Fruit fly (Drosophila melanogaster) whole organism, wandering third instar larva: ENCODE data around the gene CG3841.

ENCODE experiments used
- Abd-B ChIP-seq: fragments of >200 bp; optimal IDR thresholded peaks from 2 replicates; lab custom pipeline; 2017; ENCODE audit warnings: missing biosample characterization, missing genetic modification characterization
- CG32264 ChIP-seq: fragments of 200-800 bp; sonication (Bioruptor generic); optimal IDR thresholded peaks from 2 replicates; lab custom pipeline; 2016; ENCODE audit warnings: missing biosample characterization, missing genetic modification characterization
- CG9705 ChIP-seq: fragments of 200-800 bp; sonication (Bioruptor generic); optimal IDR thresholded peaks from 2 replicates; lab custom pipeline; 2018; ENCODE audit warnings: missing biosample characterization, mild to moderate bottlenecking, missing genetic modification characterization
- Dif ChIP-seq: fragments of 200-275, 200-300 bp; sonication (Bioruptor generic); optimal IDR thresholded peaks from 2 replicates; lab custom pipeline; 2018; ENCODE audit warnings: missing biosample characterization, missing genetic modification characterization; ENCODE audit not compliant: partially characterized antibody
- GATAd ChIP-seq: sonication (Bioruptor generic); optimal IDR thresholded peaks from 2 replicates; lab custom pipeline; 2016; ENCODE audit warnings: missing biosample characterization, missing genetic modification characterization
- HLH106 ChIP-seq: fragments of 200-800 bp; optimal IDR thresholded peaks from 3 replicates; lab custom pipeline; 2019; ENCODE audit warnings: missing biosample characterization, mild to moderate bottlenecking, missing genetic modification characterization, moderate library complexity
- Hnf4 ChIP-seq: fragments of 200-800 bp; sonication (Bioruptor generic); optimal IDR thresholded peaks from 2 replicates; lab custom pipeline; 2016; ENCODE audit warnings: missing biosample characterization, mild to moderate bottlenecking, missing genetic modification characterization
- Hr78 ChIP-seq: fragments of >200 bp; optimal IDR thresholded peaks from 2 replicates; lab custom pipeline; 2017; ENCODE audit warnings: missing biosample characterization, missing genetic modification characterization
- Jra ChIP-seq: sonication (Bioruptor generic); optimal IDR thresholded peaks from 2 replicates; lab custom pipeline; 2016; ENCODE audit warnings: missing biosample characterization, missing genetic modification characterization
- Myc ChIP-seq: fragments of >200 bp; optimal IDR thresholded peaks from 2 replicates; lab custom pipeline; 2017
- OdsH ChIP-seq: fragments of 200-800 bp; sonication (Bioruptor generic); optimal IDR thresholded peaks from 2 replicates; lab custom pipeline; 2016; ENCODE audit warnings: missing biosample characterization, mild to moderate bottlenecking, missing genetic modification characterization
- Rel ChIP-seq, 2 experiments: fragments of 200-800 bp; sonication (Bioruptor generic) in 1 of 2; optimal IDR thresholded peaks; 2 replicates in 1 of 2; 3 replicates in 1 of 2; lab custom pipeline; 2016 to 2019; ENCODE audit warnings: mild to moderate bottlenecking in 2 of 2, missing biosample characterization in 2 of 2, missing genetic modification characterization in 2 of 2, moderate library complexity in 1 of 2
- Sp1 ChIP-seq: fragments of 200-800 bp; sonication (Bioruptor generic); optimal IDR thresholded peaks from 3 replicates; lab custom pipeline; 2019; ENCODE audit warnings: missing biosample characterization, mild to moderate bottlenecking, missing genetic modification characterization, moderate library complexity
- Vsx2 ChIP-seq: fragments of 200-300, 225-300 bp; sonication (Bioruptor generic); optimal IDR thresholded peaks from 2 replicates; lab custom pipeline; 2018; ENCODE audit warnings: missing biosample characterization, missing genetic modification characterization; ENCODE audit not compliant: partially characterized antibody
- br ChIP-seq: fragments of 200-800 bp; sonication (Bioruptor generic); optimal IDR thresholded peaks from 2 replicates; lab custom pipeline; 2016; ENCODE audit warnings: missing biosample characterization, missing genetic modification characterization
- brk ChIP-seq: fragments of 200-800 bp; sonication (Bioruptor generic); optimal IDR thresholded peaks from 2 replicates; lab custom pipeline; 2016; ENCODE audit warnings: missing biosample characterization, mild to moderate bottlenecking, missing genetic modification characterization
- dl ChIP-seq, 2 experiments: fragments of 175-275, 200-275 bp in 1 of 2; fragments of 200-275 bp in 1 of 2; sonication (Bioruptor generic); optimal IDR thresholded peaks; lab custom pipeline; 2018; ENCODE audit warnings: mild to moderate bottlenecking in 2 of 2, missing biosample characterization in 2 of 2, missing genetic modification characterization in 2 of 2, moderate library complexity in 2 of 2; ENCODE audit not compliant: partially characterized antibody in 2 of 2, insufficient read depth in 1 of 2
- dmrt93B ChIP-seq: fragments of 200-800 bp; sonication (Bioruptor generic); optimal IDR thresholded peaks from 2 replicates; lab custom pipeline; 2018; ENCODE audit warnings: missing biosample characterization, mild to moderate bottlenecking, missing genetic modification characterization
- dsf ChIP-seq: sonication (Bioruptor generic); optimal IDR thresholded peaks from 2 replicates; lab custom pipeline; 2016; ENCODE audit warnings: missing biosample characterization, missing genetic modification characterization, borderline replicate concordance
- ey ChIP-seq: fragments of 200-800 bp; sonication (Bioruptor generic); optimal IDR thresholded peaks from 2 replicates; lab custom pipeline; 2016; ENCODE audit warnings: missing biosample characterization, missing genetic modification characterization
- foxo ChIP-seq, 2 experiments: fragments of 200-800 bp; sonication (Bioruptor generic); optimal IDR thresholded peaks; 2 replicates in 1 of 2; 3 replicates in 1 of 2; lab custom pipeline; 2016 to 2017; ENCODE audit warnings: missing biosample characterization in 2 of 2, missing genetic modification characterization in 2 of 2
- fru ChIP-seq: fragments of 200-800 bp; sonication (Bioruptor generic); optimal IDR thresholded peaks from 3 replicates; lab custom pipeline; 2016; ENCODE audit warnings: missing biosample characterization, mild to moderate bottlenecking, missing genetic modification characterization
- h ChIP-seq: fragments of 200-800 bp; sonication (Bioruptor generic); optimal IDR thresholded peaks from 3 replicates; lab custom pipeline; 2016; ENCODE audit warnings: missing biosample characterization, mild to moderate bottlenecking, missing genetic modification characterization
- lola ChIP-seq: fragments of >200 bp; optimal IDR thresholded peaks from 2 replicates; lab custom pipeline; 2017; ENCODE audit warnings: missing biosample characterization, missing genetic modification characterization
- pan ChIP-seq: fragments of >200 bp; optimal IDR thresholded peaks from 2 replicates; lab custom pipeline; 2017
- psq ChIP-seq: fragments of 200-800 bp; sonication (Bioruptor generic); optimal IDR thresholded peaks from 3 replicates; lab custom pipeline; 2017; ENCODE audit warnings: missing biosample characterization, mild to moderate bottlenecking, missing genetic modification characterization, moderate library complexity
- rgr ChIP-seq: fragments of 200-800 bp; sonication (Bioruptor generic); optimal IDR thresholded peaks from 3 replicates; lab custom pipeline; 2016; ENCODE audit warnings: missing biosample characterization, mild to moderate bottlenecking, missing genetic modification characterization
- sv ChIP-seq: fragments of 200-800 bp; sonication (Bioruptor generic); optimal IDR thresholded peaks from 3 replicates; lab custom pipeline; 2016; ENCODE audit warnings: missing biosample characterization, missing genetic modification characterization
- tai ChIP-seq: sonication (Bioruptor generic); optimal IDR thresholded peaks from 2 replicates; lab custom pipeline; 2016; ENCODE audit warnings: missing biosample characterization, missing genetic modification characterization
- usp ChIP-seq: fragments of >200 bp; optimal IDR thresholded peaks from 2 replicates; lab custom pipeline; 2017; ENCODE audit warnings: missing biosample characterization, missing genetic modification characterization
- woc ChIP-seq: sonication (Bioruptor generic); optimal IDR thresholded peaks from 2 replicates; lab custom pipeline; 2016; ENCODE audit warnings: missing biosample characterization, mild to moderate bottlenecking, missing genetic modification characterization

CG3841 gene

dm6 chr2L:9570673-9571193, 18.5 kb upstream of the CG3841 start:
- no peak for TF ChIP-seq dmrt93B (GFP tag; lab: Kevin White, UChicago)
- no peak for TF ChIP-seq woc (GFP tag; lab: Kevin White, UChicago)
- peak; percentile 33 for TF ChIP-seq Hnf4 (GFP tag; lab: Kevin White, UChicago)
- TF ChIP-seq ey = no peak
- no peak for TF ChIP-seq HLH106
- no peak for TF ChIP-seq dsf

DNA sequence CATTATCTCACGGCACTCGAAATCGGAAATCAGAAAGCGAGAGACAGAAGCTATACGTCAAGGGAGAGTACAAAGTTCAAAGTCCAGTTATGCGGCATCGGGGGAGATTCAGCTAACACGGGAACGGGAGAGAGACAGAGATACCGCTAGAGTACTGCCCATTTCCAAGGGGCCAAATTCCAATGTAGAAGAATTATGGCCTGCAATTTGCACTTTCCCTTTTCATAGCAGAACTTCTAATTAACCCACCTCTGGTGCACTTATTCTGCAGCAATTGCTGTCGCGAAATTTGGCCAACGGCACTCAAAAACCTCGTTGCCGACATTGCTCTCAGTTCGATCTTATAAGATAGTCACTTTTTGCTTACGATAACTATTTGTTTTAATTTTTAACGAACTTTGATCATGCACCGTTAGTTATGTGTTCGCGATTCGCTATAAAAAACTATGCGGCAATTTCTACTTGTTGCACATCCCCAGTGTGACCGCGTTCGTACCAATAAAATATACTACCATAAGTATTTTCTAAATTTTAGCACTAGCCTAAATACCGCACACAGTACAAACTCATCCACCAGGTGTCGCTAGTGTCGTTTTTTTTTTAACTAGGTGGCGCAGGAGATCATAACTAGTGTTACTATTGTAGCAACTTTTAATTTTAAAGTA, 12.9 kb upstream of the CG3841 start, which contains the start of gene Mtpalpha:
TSS of gene Mtpalpha (minus strand) at position 501 of the 665 bp plus-strand sequence.
- peak; percentile 30 for TF ChIP-seq h (GFP tag; lab: Kevin White, UChicago)
- peak; percentile 20 for TF ChIP-seq OdsH (GFP tag; lab: Kevin White, UChicago)
- TF ChIP-seq Sp1 (GFP tag; lab: Kevin White, UChicago) = peak; percentile 44
- TF ChIP-seq pan (lab: Kevin White, UChicago) = no peak
- TF ChIP-seq lola (GFP tag; lab: Kevin White, UChicago) = no peak
- TF ChIP-seq dl (GFP tag; optimal IDR thresholded peaks at IDR 0.05; lab: Kevin White, UChicago; ENCODE audit: insufficient read depth in 1 of 2, partially characterized antibody in 2 of 2) = no peak
- TF ChIP-seq woc (GFP tag; lab: Kevin White, UChicago) = no peak
- peak in 1 of 2 experiments; percentile 49 for TF ChIP-seq foxo (GFP tag; optimal IDR thresholded peaks at IDR 0.05; lab: Kevin White, UChicago)
- TF ChIP-seq HLH106 = no peak
- TF ChIP-seq GATAd = no peak
- peak; percentile 3 for TF ChIP-seq ey
- TF ChIP-seq rgr = peak; percentile 64
- TF ChIP-seq Myc (lab: Kevin White, UChicago) = peak; percentile 16
- peak; percentile 33 for TF ChIP-seq br (GFP tag; lab: Kevin White, UChicago)
- TF ChIP-seq psq = peak; percentile 30
- TF ChIP-seq Abd-B (GFP tag; lab: Kevin White, UChicago) = no peak
- no peak for TF ChIP-seq CG9705 (GFP tag; lab: Kevin White, UChicago)
- TF ChIP-seq Hnf4 (GFP tag; lab: Kevin White, UChicago) = peak; percentile 98
- no peak for TF ChIP-seq Dif (GFP tag; lab: Kevin White, UChicago)
- TF ChIP-seq Rel (GFP tag; optimal IDR thresholded peaks at IDR 0.05; lab: Kevin White, UChicago) = no peak
- TF ChIP-seq Rel (tag; optimal IDR thresholded peaks at IDR 0.05; lab: Kevin White, UChicago) = peak; percentile 31

DNA sequence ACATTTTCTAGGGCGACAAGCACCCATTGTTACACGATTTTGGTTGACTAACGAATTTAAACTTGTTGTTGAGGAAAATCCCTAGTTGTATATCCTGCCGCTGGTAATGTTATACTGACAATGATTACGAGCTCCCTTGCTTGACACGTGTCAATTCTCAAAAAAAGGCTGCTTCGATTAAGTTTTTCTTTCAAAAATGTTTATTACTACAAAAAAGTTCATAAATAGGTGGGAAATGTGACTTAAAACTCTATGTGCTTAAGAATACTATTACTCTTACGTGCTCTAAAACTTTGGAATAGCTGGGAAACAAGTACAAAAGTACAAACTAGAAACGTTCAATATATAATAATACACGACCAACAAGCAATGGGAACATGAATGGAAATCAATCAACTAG, 9.7 kb upstream of the CG3841 start, which contains the start of gene CG31709:
TSS of gene CG31709 (minus strand) at position 101 of the 400 bp plus-strand sequence.
- no peak for TF ChIP-seq foxo (GFP tag; optimal IDR thresholded peaks at IDR 0.05; lab: Kevin White, UChicago)
- TF ChIP-seq Hr78 = no peak
- TF ChIP-seq pan (lab: Kevin White, UChicago) = no peak
- no peak for TF ChIP-seq CG9705 (GFP tag; lab: Kevin White, UChicago)
- no peak for TF ChIP-seq Rel (GFP tag; optimal IDR thresholded peaks at IDR 0.05; lab: Kevin White, UChicago)
- TF ChIP-seq Rel (tag; optimal IDR thresholded peaks at IDR 0.05; lab: Kevin White, UChicago) = no peak
- no peak for TF ChIP-seq Abd-B (GFP tag; lab: Kevin White, UChicago)
- no peak for TF ChIP-seq h (GFP tag; lab: Kevin White, UChicago)
- TF ChIP-seq OdsH (GFP tag; lab: Kevin White, UChicago) = no peak
- TF ChIP-seq CG32264 (GFP tag; lab: Kevin White, UChicago) = no peak
- no peak for TF ChIP-seq sv (GFP tag; lab: Kevin White, UChicago)
- TF ChIP-seq Hnf4 (GFP tag; lab: Kevin White, UChicago) = no peak
- no peak for TF ChIP-seq rgr
- no peak for TF ChIP-seq Sp1 (GFP tag; lab: Kevin White, UChicago)
- TF ChIP-seq Jra (GFP tag; lab: Kevin White, UChicago) = no peak
- TF ChIP-seq usp = no peak
- TF ChIP-seq tai = no peak
- no peak for TF ChIP-seq br (GFP tag; lab: Kevin White, UChicago)
- TF ChIP-seq fru (GFP tag; lab: Kevin White, UChicago) = no peak

dm6 chr2L:9581582-9581981, 7.7 kb upstream of the CG3841 start, which contains the start of gene gcm:
TSS of gene gcm (minus strand) at chr2L:9581745.
- no peak for TF ChIP-seq brk (GFP tag; lab: Kevin White, UChicago)
- TF ChIP-seq CG9705 (GFP tag; lab: Kevin White, UChicago) = no peak
- no peak for TF ChIP-seq OdsH (GFP tag; lab: Kevin White, UChicago)
- peak; percentile 41 for TF ChIP-seq Vsx2 (GFP tag; lab: Kevin White, UChicago)
- peak in 1 of 2 experiments; percentile 42 for TF ChIP-seq dl (GFP tag; optimal IDR thresholded peaks at IDR 0.05; lab: Kevin White, UChicago; ENCODE audit: insufficient read depth in 1 of 2, partially characterized antibody in 2 of 2)
